Worm (Caenorhabditis elegans): ENCODE results near the gene bmy-1.

DNA sequence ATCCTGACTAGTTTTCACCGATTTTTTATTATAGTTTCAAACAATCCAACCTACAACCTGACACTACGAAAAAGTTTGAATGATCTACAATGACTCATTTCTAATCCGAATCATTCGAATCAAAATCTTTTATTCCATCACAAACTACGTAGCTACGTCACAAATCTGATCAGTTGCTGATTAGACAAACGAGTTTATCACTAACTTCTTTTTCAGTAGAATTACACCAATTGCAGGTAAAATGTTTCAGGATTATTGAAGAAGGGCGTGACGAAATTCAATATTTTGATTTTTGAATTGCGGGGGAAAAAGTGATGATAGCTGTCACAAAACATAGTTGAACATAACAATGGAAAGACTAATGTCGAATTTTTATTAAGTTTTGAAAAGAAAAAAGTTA is 16.9 kb upstream of the bmy-1 start:
- TF ChIP-seq snpc-4 (GFP tag; optimal IDR thresholded peaks at IDR 0.05): no peak
- TF ChIP-seq snpc-4 (tag; optimal IDR thresholded peaks at IDR 0.05): no peak
- no peak for TF ChIP-seq K12H6.12 (tag; optimal IDR thresholded peaks at IDR 0.05)

All from whole organism, young adult.